Fruit fly (Drosophila melanogaster): ENCODE measurements around the gene CG13138.

Gene CG13138

DNA sequence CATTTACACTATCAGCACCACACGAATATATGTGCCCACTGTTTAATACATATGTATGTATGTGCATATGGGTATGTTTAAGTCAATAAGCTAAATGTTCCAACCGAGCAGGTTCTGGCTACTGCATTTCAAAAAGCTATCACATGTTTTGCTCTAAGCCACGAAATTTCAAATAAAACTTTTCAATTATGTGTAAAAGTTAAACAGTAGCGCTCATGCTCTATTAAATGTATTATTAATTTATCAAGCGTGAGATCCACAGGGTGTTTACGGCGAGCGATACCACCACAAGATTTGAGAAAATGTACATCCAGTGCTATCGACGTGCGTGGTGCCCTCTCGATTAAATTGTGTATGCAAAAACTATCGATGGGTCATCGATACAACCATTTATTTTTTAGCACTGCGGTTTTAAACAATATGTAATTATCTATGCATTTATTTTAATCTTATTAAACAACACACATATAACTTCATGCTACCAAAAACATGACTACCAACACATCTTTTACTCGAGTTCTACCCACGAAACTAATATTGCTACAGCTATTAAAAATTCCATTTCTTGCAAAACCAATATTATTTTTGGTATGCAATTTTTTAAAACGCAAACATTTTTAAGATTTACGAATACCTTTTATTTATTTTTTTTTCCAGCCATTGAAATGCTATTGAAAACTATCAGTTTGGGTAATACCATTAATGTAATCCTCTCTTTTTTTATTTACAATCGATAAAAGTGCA is 40.9 kb downstream of the CG13138 start, which contains the start of gene Pten (continued):
- TF ChIP-seq CG6854 (GFP tag; optimal IDR thresholded peaks at IDR 0.05) (peak; percentile 25), CG10631 (GFP tag; optimal IDR thresholded peaks at IDR 0.05) (no peak), pdm3 (GFP tag; optimal IDR thresholded peaks at IDR 0.05) (no peak), Lpt (GFP tag; optimal IDR thresholded peaks at IDR 0.05) (no peak), CG11902 (GFP tag; optimal IDR thresholded peaks at IDR 0.05) (peak; percentile 33), CG1621 (tag; optimal IDR thresholded peaks at IDR 0.05) (no peak), Sox14 (GFP tag; optimal IDR thresholded peaks at IDR 0.05) (peak; percentile 55), dac (GFP tag; optimal IDR thresholded peaks at IDR 0.05) (no peak), Gug (GFP tag; IDR thresholded peaks at IDR 0.05) (no peak)

DNA sequence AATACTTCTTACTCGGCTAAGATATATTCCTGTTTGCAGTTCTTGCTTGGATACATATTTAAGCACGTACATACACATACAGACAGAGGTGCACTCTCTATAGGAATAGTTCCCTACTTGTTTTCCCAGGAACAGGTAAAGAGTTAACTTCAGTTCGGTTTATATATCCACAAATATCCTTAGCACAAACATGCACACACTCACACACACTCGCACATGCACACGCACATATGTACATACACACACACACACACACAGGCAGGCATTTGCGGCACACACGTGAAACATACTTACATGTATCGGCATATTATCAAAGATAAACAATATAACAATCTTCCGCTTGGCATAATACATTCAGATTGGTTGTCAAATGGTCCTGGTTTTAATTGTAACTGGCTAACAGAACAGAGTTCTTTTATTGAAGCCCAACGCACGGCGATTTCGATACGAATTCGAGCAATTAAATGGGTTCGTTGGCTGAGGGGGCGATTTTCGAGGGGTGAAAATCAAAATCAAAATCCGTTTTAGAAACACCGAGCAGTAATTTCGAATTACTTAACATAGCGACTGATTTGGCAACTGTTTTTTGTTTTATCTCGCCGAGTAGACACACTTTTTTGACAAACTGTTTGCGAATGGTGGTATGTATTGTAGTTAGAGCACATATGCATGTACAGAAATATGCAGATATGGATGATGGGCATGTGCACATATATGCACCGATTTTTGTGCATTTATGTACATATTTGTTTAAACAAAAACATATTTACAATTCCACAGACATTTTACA is 41.7 kb downstream of the CG13138 start:
- TF ChIP-seq Eip78C (GFP tag) = peak; percentile 83
- no peak for TF ChIP-seq CG11902 (GFP tag; optimal IDR thresholded peaks at IDR 0.05)
- no peak for TF ChIP-seq CG10631 (GFP tag; optimal IDR thresholded peaks at IDR 0.05)
- no peak for TF ChIP-seq acj6 (GFP tag; optimal IDR thresholded peaks at IDR 0.05)

DNA sequence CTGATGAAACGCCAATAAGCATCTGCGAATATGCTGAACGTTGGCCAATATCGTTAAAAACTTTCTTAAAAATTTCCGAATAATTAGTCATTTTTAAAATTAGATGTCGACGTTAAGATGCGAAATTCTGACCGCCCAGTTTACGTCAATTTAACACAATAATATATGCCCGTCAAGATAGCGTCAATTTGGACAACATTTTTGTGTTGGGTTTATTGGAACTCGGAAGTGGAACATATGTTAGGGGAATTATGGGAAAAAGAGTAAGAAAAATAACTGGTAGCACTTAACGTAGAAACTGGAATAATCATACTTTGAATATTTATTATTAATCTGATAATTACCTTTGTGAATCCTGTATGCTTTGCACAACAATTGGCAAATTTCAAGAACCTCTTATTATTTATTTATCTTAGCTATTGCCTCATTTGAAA is 46.1 kb downstream of the CG13138 start, which contains the start of gene CG5676:
CG5676 (minus strand) TSS at position 167 of the 434 bp plus-strand sequence.
- no peak for TF ChIP-seq Lpt (GFP tag; optimal IDR thresholded peaks at IDR 0.05)
- TF ChIP-seq svp (GFP tag) = no peak
- no peak for TF ChIP-seq Sox102F (GFP tag; optimal IDR thresholded peaks at IDR 0.05)
- no peak for TF ChIP-seq CG6792 (GFP tag; optimal IDR thresholded peaks at IDR 0.05)
- no peak for TF ChIP-seq CG10669 (GFP tag; optimal IDR thresholded peaks at IDR 0.05)

DNA sequence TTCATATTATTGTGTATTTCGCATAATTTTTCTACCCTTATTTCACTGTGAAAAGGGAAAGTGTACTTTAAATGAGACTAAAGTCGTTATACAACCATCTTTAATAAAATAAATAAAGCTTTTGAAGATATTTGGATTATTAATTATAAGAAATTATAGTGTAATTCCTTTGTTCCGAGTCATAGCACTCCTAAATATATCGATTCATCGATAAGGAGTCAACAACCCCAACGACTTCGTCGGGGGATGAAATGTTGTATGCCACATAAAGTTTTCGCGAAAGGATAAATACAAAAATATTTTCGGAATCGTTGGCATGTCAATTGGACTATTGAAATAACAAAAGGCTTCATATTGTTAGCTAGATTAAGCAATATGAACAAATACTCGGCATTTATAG is 50.2 kb downstream of the CG13138 start, which contains the start of gene Ror:
Ror (plus strand) TSS at position 252 of the 400 bp plus-strand sequence.
- TF ChIP-seq OdsH (GFP tag; optimal IDR thresholded peaks at IDR 0.05) (no peak), spab (GFP tag; optimal IDR thresholded peaks at IDR 0.05) (no peak), CG15336 (GFP tag; IDR thresholded peaks at IDR 0.05) (no peak), CG31627 (GFP tag; optimal IDR thresholded peaks at IDR 0.05) (no peak), lz (GFP tag; optimal IDR thresholded peaks at IDR 0.05) (no peak), CG8632 (GFP tag; optimal IDR thresholded peaks at IDR 0.05) (no peak), svp (GFP tag) (no peak), CG32006 (GFP tag; optimal IDR thresholded peaks at IDR 0.05) (no peak), Lpt (GFP tag; optimal IDR thresholded peaks at IDR 0.05) (no peak), CG6792 (GFP tag; optimal IDR thresholded peaks at IDR 0.05) (no peak), vri (GFP tag; optimal IDR thresholded peaks at IDR 0.05) (no peak), CG10669 (GFP tag; optimal IDR thresholded peaks at IDR 0.05) (no peak), Ets96B (tag; optimal IDR thresholded peaks at IDR 0.05) (no peak), Sox14 (GFP tag; optimal IDR thresholded peaks at IDR 0.05) (no peak), CG7368 (GFP tag; optimal IDR thresholded peaks at IDR 0.05) (no peak), achi (GFP tag; optimal IDR thresholded peaks at IDR 0.05) (no peak), CG4318 (GFP tag; optimal IDR thresholded peaks at IDR 0.05) (no peak), CG6276 (GFP tag; optimal IDR thresholded peaks at IDR 0.05) (no peak), net (GFP tag; optimal IDR thresholded peaks at IDR 0.05) (no peak)

DNA sequence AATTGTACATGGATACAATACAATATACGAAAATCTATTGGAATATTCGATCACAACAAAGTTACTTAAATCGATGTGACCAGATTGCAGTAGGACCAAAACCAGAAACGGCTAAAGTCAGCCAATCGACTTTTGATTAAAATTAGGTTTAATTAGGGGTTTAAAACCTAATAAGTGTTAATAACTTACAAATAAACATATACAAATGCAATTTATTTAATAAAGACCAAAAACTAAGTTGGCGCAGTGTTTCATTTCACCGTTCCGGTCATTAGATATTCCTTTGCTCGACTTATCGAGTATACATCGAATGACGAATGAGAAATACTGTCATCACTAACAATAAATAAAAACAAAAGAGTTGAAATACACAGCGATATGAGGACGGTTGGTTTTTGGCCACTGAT is 51.4 kb downstream of the CG13138 start, which contains the start of the genes bsk and CG31717:
bsk (minus strand) TSS at position 61 of the 407 bp plus-strand sequence.
CG31717 (plus strand) TSS at position 297 of the 407 bp plus-strand sequence.
- no peak for TF ChIP-seq Sox14 (GFP tag; optimal IDR thresholded peaks at IDR 0.05)
- peak; percentile 79 for TF ChIP-seq Eip78C (GFP tag)
- TF ChIP-seq CG3032 (tag; optimal IDR thresholded peaks at IDR 0.05) = no peak
- no peak for TF ChIP-seq Hr38 (GFP tag; optimal IDR thresholded peaks at IDR 0.05)
- TF ChIP-seq fd85E (GFP tag; optimal IDR thresholded peaks at IDR 0.05) = no peak
- peak; percentile 10 for TF ChIP-seq lz (GFP tag; optimal IDR thresholded peaks at IDR 0.05)
- TF ChIP-seq fkh (GFP tag; optimal IDR thresholded peaks at IDR 0.05) = peak; percentile 36
- peak; percentile 97 for TF ChIP-seq dsx (GFP tag; optimal IDR thresholded peaks at IDR 0.05; ENCODE audit: poor library complexity, severe bottlenecking)
- TF ChIP-seq salr (GFP tag; optimal IDR thresholded peaks at IDR 0.05) = no peak
- peak; percentile 6 for TF ChIP-seq esn (GFP tag; optimal IDR thresholded peaks at IDR 0.05)
- TF ChIP-seq OdsH (GFP tag; optimal IDR thresholded peaks at IDR 0.05) = no peak
- TF ChIP-seq CG8119 (GFP tag; IDR thresholded peaks at IDR 0.05) = no peak
